Worm (Caenorhabditis elegans): ENCODE measurements around the gene sknr-1.
A peak's percentile ranks its signal among the peaks of the same experiment; 100 is the strongest.

Gene sknr-1

ce11 chrV:2617499-2617898, 7.8 kb downstream of the sknr-1 start:
- TF ChIP-seq ceh-30 (tag; optimal IDR thresholded peaks at IDR 0.05) (no peak), hlh-6 (tag; optimal IDR thresholded peaks at IDR 0.05) (no peak), pha-4 (tag; optimal IDR thresholded peaks at IDR 0.05) (no peak), T23F11.4 (GFP tag; optimal IDR thresholded peaks at IDR 0.05) (no peak), nhr-232 (tag; optimal IDR thresholded peaks at IDR 0.05) (no peak), Y22D7AL.16 (tag; optimal IDR thresholded peaks at IDR 0.05) (no peak), fkh-6 (tag; optimal IDR thresholded peaks at IDR 0.05) (no peak), pros-1 (tag; optimal IDR thresholded peaks at IDR 0.05) (no peak), pat-9 (tag; optimal IDR thresholded peaks at IDR 0.05) (no peak), ceh-22 (tag; optimal IDR thresholded peaks at IDR 0.05) (no peak), che-1 (tag; optimal IDR thresholded peaks at IDR 0.05) (no peak), ceh-19 (GFP tag; optimal IDR thresholded peaks at IDR 0.05) (no peak), unc-86 (tag; optimal IDR thresholded peaks at IDR 0.05) (no peak), hlh-13 (GFP tag; optimal IDR thresholded peaks at IDR 0.05) (no peak), F13H6.1 (tag; optimal IDR thresholded peaks at IDR 0.05) (no peak)

- TF ChIP-seq elt-2 (tag; optimal IDR thresholded peaks at IDR 0.05) (peak; percentile 10), pros-1 (tag; optimal IDR thresholded peaks at IDR 0.05) (no peak), unc-3 (GFP tag; conservative IDR thresholded peaks at IDR 0.05) (no peak), unc-3 (tag; optimal IDR thresholded peaks at IDR 0.05) (no peak)
These were observed 10.1 kb downstream of the sknr-1 start, which contains the start of gene F53E10.1 for ce11 chrV:2614986-2615687. Gene F53E10.1, plus strand, starts transcription at chrV:2615310.

ce11 chrV:2608352-2608751, 16.9 kb downstream of the sknr-1 start, which contains the start of gene acr-17:
Gene acr-17, plus strand, starts transcription at chrV:2608652.
- no peak for TF ChIP-seq hlh-15 (tag; optimal IDR thresholded peaks at IDR 0.05)
- TF ChIP-seq K09A11.1 (tag; optimal IDR thresholded peaks at IDR 0.05; ENCODE audit: insufficient read depth): no peak
- TF ChIP-seq T23F11.4 (GFP tag; optimal IDR thresholded peaks at IDR 0.05): no peak
- no peak for TF ChIP-seq dve-1 (tag; optimal IDR thresholded peaks at IDR 0.05)
- TF ChIP-seq ceh-34 (tag; optimal IDR thresholded peaks at IDR 0.05): no peak
- TF ChIP-seq pha-2 (tag; optimal IDR thresholded peaks at IDR 0.05): no peak
- TF ChIP-seq ceh-6 (GFP tag; optimal IDR thresholded peaks at IDR 0.05): no peak
- TF ChIP-seq hlh-8 (tag; optimal IDR thresholded peaks at IDR 0.05): no peak
- TF ChIP-seq syd-9 (tag; optimal IDR thresholded peaks at IDR 0.05): no peak
- no peak for TF ChIP-seq nhr-232 (tag; optimal IDR thresholded peaks at IDR 0.05)
- no peak for TF ChIP-seq madf-2 (tag; optimal IDR thresholded peaks at IDR 0.05)
- TF ChIP-seq ets-4 (tag; optimal IDR thresholded peaks at IDR 0.05): no peak
- no peak for TF ChIP-seq unc-42 (tag; optimal IDR thresholded peaks at IDR 0.05)
- no peak for TF ChIP-seq unc-3 (GFP tag; conservative IDR thresholded peaks at IDR 0.05)
- no peak for TF ChIP-seq unc-3 (tag; optimal IDR thresholded peaks at IDR 0.05)

ce11 chrV:2603056-2603455, 22.2 kb downstream of the sknr-1 start, which contains the start of gene F53E10.6:
Gene F53E10.6, minus strand, starts transcription at chrV:2603063.
- TF ChIP-seq ceh-31 (tag; optimal IDR thresholded peaks at IDR 0.05) (peak; percentile 88), zip-5 (tag; optimal IDR thresholded peaks at IDR 0.05) (peak; percentile 63), elt-4 (tag; optimal IDR thresholded peaks at IDR 0.05) (no peak), odd-2 (tag; optimal IDR thresholded peaks at IDR 0.05) (no peak), sdc-2 (tag; optimal IDR thresholded peaks at IDR 0.05) (no peak), Y22D7AL.16 (tag; optimal IDR thresholded peaks at IDR 0.05) (no peak), pax-1 (tag; optimal IDR thresholded peaks at IDR 0.05) (no peak), ceh-48 (tag; optimal IDR thresholded peaks at IDR 0.05) (no peak), ceh-6 (GFP tag; optimal IDR thresholded peaks at IDR 0.05) (no peak), ets-4 (tag; optimal IDR thresholded peaks at IDR 0.05) (peak; percentile 76), pag-3 (tag; optimal IDR thresholded peaks at IDR 0.05; ENCODE audit: borderline replicate concordance) (no peak), sox-4 (tag; optimal IDR thresholded peaks at IDR 0.05) (no peak), ama-1 (optimal IDR thresholded peaks at IDR 0.05) (no peak), unc-86 (tag; optimal IDR thresholded peaks at IDR 0.05) (no peak), mec-3 (tag; optimal IDR thresholded peaks at IDR 0.05; ENCODE audit: borderline replicate concordance) (peak; percentile 39), ceh-18 (tag; optimal IDR thresholded peaks at IDR 0.05) (no peak), hlh-30 (tag; optimal IDR thresholded peaks at IDR 0.05; ENCODE audit: insufficient read depth) (no peak), ceh-34 (tag; optimal IDR thresholded peaks at IDR 0.05) (peak; percentile 28), tbx-2 (tag; optimal IDR thresholded peaks at IDR 0.05) (peak; percentile 63), npax-4 (tag; optimal IDR thresholded peaks at IDR 0.05) (peak; percentile 2), rnt-1 (tag; optimal IDR thresholded peaks at IDR 0.05) (peak; percentile 4), pha-2 (tag; optimal IDR thresholded peaks at IDR 0.05) (no peak), tbx-7 (tag; optimal IDR thresholded peaks at IDR 0.05) (peak; percentile 58), C08G9.2 (tag; optimal IDR thresholded peaks at IDR 0.05) (peak; percentile 91), nhr-232 (tag; optimal IDR thresholded peaks at IDR 0.05) (no peak)

All from whole organism, late embryonic.